Worm (Caenorhabditis elegans) whole organism, early embryonic: ENCODE measurements around the gene dhhc-5.

Experiments used
- B0310.2 ChIP-seq: sonication (generic microtip); optimal IDR thresholded peaks from 2 replicates; lab custom pipeline; 2016; ENCODE audit warnings: mild to moderate bottlenecking, missing genetic modification characterization, missing compliant biosample characterization
- F13C5.2 ChIP-seq: sonication (generic microtip); optimal IDR thresholded peaks from 2 replicates; lab custom pipeline; 2017; ENCODE audit warnings: mild to moderate bottlenecking, missing genetic modification characterization, inconsistent platforms, missing compliant biosample characterization
- aly-1 ChIP-seq: sonication (generic microtip); optimal IDR thresholded peaks from 2 replicates; lab custom pipeline; 2016; ENCODE audit warnings: missing genetic modification characterization, missing compliant biosample characterization
- ama-1 ChIP-seq: fragments of 150-350 bp; optimal IDR thresholded peaks from 2 replicates; lab custom pipeline; 2014
- ceh-13 ChIP-seq: fragments of 200-800 bp; sonication (Bioruptor generic); optimal IDR thresholded peaks from 2 replicates; lab custom pipeline; 2018; ENCODE audit warnings: mild to moderate bottlenecking, missing genetic modification characterization, missing compliant biosample characterization
- ceh-36 ChIP-seq: sonication (generic microtip); optimal IDR thresholded peaks from 2 replicates; lab custom pipeline; 2016; ENCODE audit warnings: missing genetic modification characterization, inconsistent platforms, missing compliant biosample characterization
- ets-7 ChIP-seq: sonication (generic microtip); optimal IDR thresholded peaks from 2 replicates; lab custom pipeline; 2016; ENCODE audit warnings: missing genotype, missing genetic modification characterization, missing compliant biosample characterization
- flt-1 ChIP-seq: fragments of 200-800 bp; sonication (Bioruptor generic); IDR thresholded peaks from 2 replicates; pipeline ENCODE4 v1.3.6; 2022; ENCODE audit warnings: missing genetic modification characterization, missing compliant biosample characterization
- hmbx-1 ChIP-seq: sonication (generic microtip); optimal IDR thresholded peaks from 2 replicates; lab custom pipeline; 2016; ENCODE audit warnings: mild to moderate bottlenecking, missing genetic modification characterization, missing compliant biosample characterization
- hmg-4 ChIP-seq: fragments of 200-800 bp; sonication (Bioruptor generic); optimal IDR thresholded peaks from 2 replicates; lab custom pipeline; 2018; ENCODE audit warnings: mild to moderate bottlenecking, missing genetic modification characterization, missing compliant biosample characterization
- hnd-1 ChIP-seq: sonication (generic microtip); optimal IDR thresholded peaks from 2 replicates; lab custom pipeline; 2016; ENCODE audit warnings: missing genetic modification characterization, missing compliant biosample characterization
- pes-1 ChIP-seq: fragments of 200-800 bp; sonication (Bioruptor generic); IDR thresholded peaks from 2 replicates; pipeline ENCODE4 v1.3.6; 2022; ENCODE audit warnings: missing genetic modification reagents, missing genetic modification characterization, missing compliant biosample characterization
- scrt-1 ChIP-seq: fragments of 200-800 bp; sonication (Bioruptor generic); IDR thresholded peaks from 2 replicates; pipeline ENCODE4 v1.3.6; 2022; ENCODE audit warnings: missing genetic modification characterization, missing compliant biosample characterization
- sea-1 ChIP-seq: fragments of 200-800 bp; sonication (Bioruptor generic); conservative IDR thresholded peaks from 2 replicates; pipeline ENCODE4 v1.3.6; 2022; ENCODE audit warnings: missing genetic modification characterization, missing compliant biosample characterization
- tbx-11 ChIP-seq: fragments of 200-800 bp; sonication (Bioruptor generic); IDR thresholded peaks from 2 replicates; pipeline ENCODE4 v1.3.6; 2022; ENCODE audit warnings: missing genetic modification characterization, missing compliant biosample characterization
- tbx-37 ChIP-seq: fragments of 200-800 bp; sonication (Bioruptor generic); conservative IDR thresholded peaks from 2 replicates; pipeline ENCODE4 v1.3.6; 2022; ENCODE audit warnings: missing genetic modification reagents, missing genetic modification characterization, missing compliant biosample characterization
- tra-4 ChIP-seq: sonication (generic microtip); optimal IDR thresholded peaks from 2 replicates; lab custom pipeline; 2017; ENCODE audit warnings: missing genetic modification characterization, missing compliant biosample characterization

The dhhc-5 gene

DNA sequence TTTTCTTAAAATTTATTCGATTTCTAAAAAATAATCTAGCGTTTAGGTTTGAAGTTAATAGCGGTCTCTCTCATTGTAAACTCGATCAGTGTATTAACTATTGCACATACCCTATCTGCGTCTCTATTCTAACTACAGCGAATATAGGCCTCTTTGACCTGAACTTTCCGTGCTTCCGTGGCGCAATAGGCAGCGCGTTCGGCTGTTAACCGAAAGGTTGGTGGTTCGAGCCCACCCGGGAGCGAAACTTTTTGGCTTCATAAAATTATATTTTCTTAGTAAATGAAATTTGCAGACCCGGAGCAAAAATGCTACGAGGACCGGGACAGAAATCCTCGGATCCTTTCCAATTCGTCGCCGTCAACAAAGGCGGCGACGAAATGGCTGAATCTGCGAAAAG is 43.5 kb downstream of the dhhc-5 start:
- TF ChIP-seq hmbx-1 (tag; lab: Kevin White, UChicago) = no peak
- 0 out of 2 replicates have a peak, but pooled peaks have one; percentile 29 for TF ChIP-seq tbx-37 (GFP tag; lab: Robert Waterston, UW)
- TF ChIP-seq F13C5.2 (tag; lab: Kevin White, UChicago) = peak; percentile 30
- peak; percentile 63; the same call in 1 of the 2 replicates for TF ChIP-seq scrt-1 (GFP tag; lab: Robert Waterston, UW)
- peak; percentile 50 for TF ChIP-seq ceh-13 (GFP tag; lab: Kevin White, UChicago)
- TF ChIP-seq sea-1 (GFP tag; lab: Robert Waterston, UW) = 0 out of 2 replicates have a peak, but pooled peaks have one; percentile 36
- TF ChIP-seq tbx-11 (GFP tag; lab: Robert Waterston, UW) = no peak
- TF ChIP-seq ceh-36 (tag; lab: Kevin White, UChicago) = peak; percentile 35
- TF ChIP-seq aly-1 (tag; lab: Kevin White, UChicago) = peak; percentile 31
- TF ChIP-seq hnd-1 (tag; lab: Kevin White, UChicago) = peak; percentile 51
- peak; percentile 74 for TF ChIP-seq hmg-4 (GFP tag; lab: Kevin White, UChicago)
- peak; percentile 81 for TF ChIP-seq pes-1 (GFP tag; lab: Robert Waterston, UW)
- no peak for TF ChIP-seq ama-1 (lab: Kevin White, UChicago)
- TF ChIP-seq flt-1 (GFP tag; lab: Robert Waterston, UW) = peak; percentile 41; the same call in 1 of the 2 replicates
- no peak for TF ChIP-seq tra-4 (tag; lab: Kevin White, UChicago)

ce11 chrIII:6803107-6803506 is 45.8 kb downstream of the dhhc-5 start:
- no peak for TF ChIP-seq hmg-4 (GFP tag; lab: Kevin White, UChicago)
- TF ChIP-seq pes-1 (GFP tag; lab: Robert Waterston, UW) = no peak
- TF ChIP-seq F13C5.2 (tag; lab: Kevin White, UChicago) = no peak
- no peak for TF ChIP-seq ets-7 (tag; lab: Kevin White, UChicago)
- TF ChIP-seq ama-1 (lab: Kevin White, UChicago) = no peak
- no peak for TF ChIP-seq aly-1 (tag; lab: Kevin White, UChicago)
- TF ChIP-seq tbx-11 (GFP tag; lab: Robert Waterston, UW) = no peak
- TF ChIP-seq hnd-1 (tag; lab: Kevin White, UChicago) = no peak
- TF ChIP-seq tra-4 (tag; lab: Kevin White, UChicago) = no peak
- TF ChIP-seq ceh-36 (tag; lab: Kevin White, UChicago) = no peak
- no peak for TF ChIP-seq B0310.2
- TF ChIP-seq ceh-13 (GFP tag; lab: Kevin White, UChicago) = no peak
- no peak for TF ChIP-seq flt-1 (GFP tag; lab: Robert Waterston, UW)
- TF ChIP-seq hmbx-1 (tag; lab: Kevin White, UChicago) = no peak
- TF ChIP-seq scrt-1 (GFP tag; lab: Robert Waterston, UW) = no peak
- no peak for TF ChIP-seq tbx-37 (GFP tag; lab: Robert Waterston, UW)
- no peak for TF ChIP-seq sea-1 (GFP tag; lab: Robert Waterston, UW)

DNA sequence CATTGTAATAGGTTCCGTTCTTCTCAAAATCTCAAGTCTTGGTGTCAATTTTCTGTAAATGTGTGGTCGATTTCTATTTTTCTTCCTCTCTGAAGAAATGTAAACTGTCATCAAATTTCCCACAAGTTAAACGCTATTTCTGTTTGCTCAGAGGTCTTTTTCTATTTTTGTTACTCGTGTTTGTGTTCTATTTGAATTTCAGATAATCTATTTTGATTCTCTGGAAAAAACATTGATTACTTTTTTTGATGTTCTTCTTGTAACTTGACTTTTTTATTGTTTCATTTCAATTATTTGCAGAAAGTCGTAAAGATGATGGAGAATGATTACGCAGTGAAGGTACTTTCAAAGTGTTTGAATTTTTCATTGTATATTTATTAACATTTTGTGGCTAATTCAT is 46.4 kb downstream of the dhhc-5 start, which contains the start of gene lim-8:
Gene lim-8 (plus strand): TSS at position 301 of the 400 bp plus-strand sequence.
- no peak for TF ChIP-seq B0310.2
- TF ChIP-seq scrt-1 (GFP tag; lab: Robert Waterston, UW) = no peak
- no peak for TF ChIP-seq F13C5.2 (tag; lab: Kevin White, UChicago)
- TF ChIP-seq hmg-4 (GFP tag; lab: Kevin White, UChicago) = no peak
- no peak for TF ChIP-seq ama-1 (lab: Kevin White, UChicago)
- no peak for TF ChIP-seq pes-1 (GFP tag; lab: Robert Waterston, UW)
- no peak for TF ChIP-seq tra-4 (tag; lab: Kevin White, UChicago)
- no peak for TF ChIP-seq flt-1 (GFP tag; lab: Robert Waterston, UW)
- no peak for TF ChIP-seq ets-7 (tag; lab: Kevin White, UChicago)
- TF ChIP-seq hmbx-1 (tag; lab: Kevin White, UChicago) = no peak
- no peak for TF ChIP-seq ceh-36 (tag; lab: Kevin White, UChicago)
- TF ChIP-seq hnd-1 (tag; lab: Kevin White, UChicago) = no peak

ce11 chrIII:6799664-6800063 is 49.2 kb downstream of the dhhc-5 start:
- TF ChIP-seq hmbx-1 (tag; lab: Kevin White, UChicago) (no peak), tra-4 (tag; lab: Kevin White, UChicago) (no peak), hmg-4 (GFP tag; lab: Kevin White, UChicago) (no peak), sea-1 (GFP tag; lab: Robert Waterston, UW) (no peak), ceh-13 (GFP tag; lab: Kevin White, UChicago) (no peak), pes-1 (GFP tag; lab: Robert Waterston, UW) (no peak), ets-7 (tag; lab: Kevin White, UChicago) (no peak), hnd-1 (tag; lab: Kevin White, UChicago) (no peak), ceh-36 (tag; lab: Kevin White, UChicago) (no peak), flt-1 (GFP tag; lab: Robert Waterston, UW) (no peak), tbx-11 (GFP tag; lab: Robert Waterston, UW) (no peak), aly-1 (tag; lab: Kevin White, UChicago) (no peak)

ce11 chrIII:6798906-6799305 is 50.0 kb downstream of the dhhc-5 start:
- TF ChIP-seq B0310.2 (no peak), F13C5.2 (tag; lab: Kevin White, UChicago) (no peak), sea-1 (GFP tag; lab: Robert Waterston, UW) (no peak), pes-1 (GFP tag; lab: Robert Waterston, UW) (no peak), ets-7 (tag; lab: Kevin White, UChicago) (no peak), ceh-13 (GFP tag; lab: Kevin White, UChicago) (no peak), aly-1 (tag; lab: Kevin White, UChicago) (no peak), hnd-1 (tag; lab: Kevin White, UChicago) (no peak), flt-1 (GFP tag; lab: Robert Waterston, UW) (no peak), ceh-36 (tag; lab: Kevin White, UChicago) (no peak), scrt-1 (GFP tag; lab: Robert Waterston, UW) (no peak), tbx-37 (GFP tag; lab: Robert Waterston, UW) (no peak), ama-1 (lab: Kevin White, UChicago) (no peak), hmbx-1 (tag; lab: Kevin White, UChicago) (no peak), tbx-11 (GFP tag; lab: Robert Waterston, UW) (no peak), hmg-4 (GFP tag; lab: Kevin White, UChicago) (no peak), tra-4 (tag; lab: Kevin White, UChicago) (no peak)

DNA sequence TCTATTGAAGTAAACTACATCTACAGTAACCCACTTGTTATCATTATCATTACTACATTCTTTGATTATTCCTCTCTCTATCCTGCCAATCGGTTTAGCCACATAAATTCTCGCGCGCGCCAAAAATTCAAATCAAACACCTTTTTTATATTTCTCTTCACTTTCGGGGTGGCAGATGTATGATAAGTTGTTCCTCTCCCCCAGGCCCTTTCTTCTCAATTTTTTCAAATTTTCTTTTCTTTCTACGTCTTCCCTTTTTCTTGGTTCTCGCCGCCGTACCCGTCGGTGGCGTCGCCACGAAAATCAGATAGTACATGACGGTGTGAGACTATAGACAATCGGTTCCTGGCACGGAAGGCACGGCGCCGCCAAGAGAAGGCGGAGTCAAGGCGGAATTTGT is 50.9 kb downstream of the dhhc-5 start, which contains the start of gene R05H11.2:
Gene R05H11.2 (plus strand): TSS at position 333 of the 400 bp plus-strand sequence.
- TF ChIP-seq flt-1 (GFP tag; lab: Robert Waterston, UW) (no peak), F13C5.2 (tag; lab: Kevin White, UChicago) (no peak), aly-1 (tag; lab: Kevin White, UChicago) (no peak), ceh-13 (GFP tag; lab: Kevin White, UChicago) (no peak), B0310.2 (no peak), ceh-36 (tag; lab: Kevin White, UChicago) (no peak), sea-1 (GFP tag; lab: Robert Waterston, UW) (no peak), hmbx-1 (tag; lab: Kevin White, UChicago) (no peak), pes-1 (GFP tag; lab: Robert Waterston, UW) (no peak), tbx-11 (GFP tag; lab: Robert Waterston, UW) (no peak), tra-4 (tag; lab: Kevin White, UChicago) (no peak), hnd-1 (tag; lab: Kevin White, UChicago) (no peak), hmg-4 (GFP tag; lab: Kevin White, UChicago) (no peak), tbx-37 (GFP tag; lab: Robert Waterston, UW) (no peak), scrt-1 (GFP tag; lab: Robert Waterston, UW) (no peak), ama-1 (lab: Kevin White, UChicago) (no peak), ets-7 (tag; lab: Kevin White, UChicago) (no peak)
